Worm (Caenorhabditis elegans): Measurements from ENCODE around the gene fbxa-5.

ce11 chrIII:1308887-1309286, 31.3 kb downstream of the fbxa-5 start, which contains the start of gene Y82E9BL.12:
- no peak for TF ChIP-seq tab-1 (GFP tag; IDR thresholded peaks at IDR 0.05)
- TF ChIP-seq flt-1 (GFP tag; IDR thresholded peaks at IDR 0.05): no peak
- TF ChIP-seq ztf-29 (GFP tag; IDR thresholded peaks at IDR 0.05): no peak
- no peak for TF ChIP-seq klf-2 (GFP tag; conservative IDR thresholded peaks at IDR 0.05)

Data from whole organism, midembryonic.